Worm (Caenorhabditis elegans): ENCODE results near the gene msp-55.

DNA sequence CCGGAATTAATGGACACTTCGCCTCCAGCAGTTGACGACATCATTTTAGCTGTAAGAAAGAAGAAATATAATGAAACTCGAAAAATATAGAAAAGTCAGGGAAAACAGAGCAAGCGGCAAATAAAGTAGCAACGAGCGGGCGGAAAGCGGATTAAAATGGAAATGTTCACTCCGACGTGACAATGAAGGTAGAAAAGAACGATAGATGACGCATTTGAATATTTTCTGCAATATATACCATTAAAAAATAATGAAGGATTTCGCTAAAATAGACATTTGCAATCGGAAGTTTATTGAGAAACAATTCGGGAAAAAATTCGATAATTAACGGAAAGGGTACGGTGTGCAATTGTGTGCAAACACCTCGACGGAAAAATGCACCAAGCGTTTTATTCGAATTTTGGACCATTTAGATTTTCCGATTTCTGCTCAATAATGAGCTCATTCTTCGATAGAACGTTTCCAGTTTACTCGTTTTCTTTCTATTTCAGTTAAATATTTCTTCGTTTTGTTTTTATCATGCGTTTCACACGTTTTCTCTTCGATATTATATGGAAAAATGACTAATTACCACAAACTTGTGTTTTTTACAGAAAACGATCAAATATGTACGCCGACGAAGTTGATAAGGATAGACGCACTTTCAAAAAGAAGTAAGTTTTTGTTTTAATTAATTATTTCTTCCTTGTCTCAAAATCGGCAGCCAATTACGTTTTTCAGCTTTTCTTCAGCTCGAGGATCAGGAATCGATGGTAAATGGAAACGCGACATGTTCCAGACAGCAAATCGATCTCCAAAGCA lies 35.4 kb upstream of the msp-55 start, which contains the start of the genes snpn-1 and C02B10.4:
- TF ChIP-seq ceh-79 (tag; optimal IDR thresholded peaks at IDR 0.05) (no peak), unc-62 (GFP tag; optimal IDR thresholded peaks at IDR 0.05) (no peak), Y95B8A.8 (GFP tag; IDR thresholded peaks at IDR 0.05) (no peak), nfya-1 (tag; optimal IDR thresholded peaks at IDR 0.05; ENCODE audit: borderline replicate concordance, insufficient read depth) (no peak), madf-10 (tag; optimal IDR thresholded peaks at IDR 0.05) (no peak), F57C9.4 (tag; optimal IDR thresholded peaks at IDR 0.05) (no peak), B0035.1 (tag; optimal IDR thresholded peaks at IDR 0.05) (no peak), nhr-27 (tag; optimal IDR thresholded peaks at IDR 0.05) (no peak), tlf-1 (GFP tag; optimal IDR thresholded peaks at IDR 0.05) (no peak), lir-1 (GFP tag; conservative IDR thresholded peaks at IDR 0.05) (no peak), xnd-1 (tag; optimal IDR thresholded peaks at IDR 0.05) (no peak), cebp-2 (GFP tag; IDR thresholded peaks at IDR 0.05) (no peak)

All from whole organism, young adult.